Worm (Caenorhabditis elegans): ENCODE measurements around the gene flp-16.

flp-16 gene

DNA sequence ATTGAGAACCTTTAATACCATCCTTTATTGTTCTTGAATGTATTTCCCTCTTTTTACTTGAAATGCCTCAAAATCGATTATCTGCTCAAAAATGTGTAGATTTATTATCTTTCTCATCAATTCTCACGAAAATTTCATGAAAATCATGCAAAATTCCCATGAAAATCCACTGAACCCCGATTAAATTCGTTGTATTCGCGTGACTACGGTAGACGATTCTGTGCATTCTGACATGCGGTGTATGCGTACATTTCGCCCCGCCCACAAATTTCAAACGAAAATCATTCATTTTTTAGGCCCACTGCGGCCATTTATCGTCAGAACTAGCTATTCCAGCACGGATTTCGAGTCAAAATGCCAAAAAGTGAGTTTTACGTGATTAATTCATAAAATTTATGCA is 10.0 kb downstream of the flp-16 start, which contains the start of gene F15D4.5:
F15D4.5 (plus strand) TSS at position 301 of the 400 bp plus-strand sequence.
- no peak for TF ChIP-seq ztf-16 (tag; optimal IDR thresholded peaks at IDR 0.05)
- TF ChIP-seq pat-9 (tag; optimal IDR thresholded peaks at IDR 0.05), result no peak
- no peak for TF ChIP-seq hlh-15 (tag; optimal IDR thresholded peaks at IDR 0.05)
- no peak for TF ChIP-seq hlh-13 (GFP tag; optimal IDR thresholded peaks at IDR 0.05)
- no peak for TF ChIP-seq sdc-2 (tag; optimal IDR thresholded peaks at IDR 0.05)
- no peak for TF ChIP-seq pha-2 (tag; optimal IDR thresholded peaks at IDR 0.05)
- no peak for TF ChIP-seq fkh-6 (tag; optimal IDR thresholded peaks at IDR 0.05)
- no peak for TF ChIP-seq syd-9 (tag; optimal IDR thresholded peaks at IDR 0.05)

DNA sequence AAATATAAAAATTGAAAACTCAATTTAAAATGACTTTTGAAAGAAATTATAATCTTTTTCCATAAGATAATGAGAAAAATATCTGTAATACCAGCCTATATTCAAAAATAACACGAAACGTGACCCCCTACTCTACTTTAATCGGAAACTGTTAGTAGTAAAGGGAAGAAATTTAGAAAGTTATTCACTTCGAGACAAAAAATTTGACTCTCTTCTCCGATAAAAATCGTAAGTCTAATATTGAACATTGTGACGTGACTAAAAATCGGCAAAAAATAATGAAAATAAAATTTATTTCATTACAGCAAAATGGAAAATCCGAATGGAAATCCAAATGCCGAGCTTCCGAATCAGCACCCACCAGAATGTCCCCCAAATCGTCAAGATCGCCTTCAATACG is 13.8 kb downstream of the flp-16 start, which contains the start of gene F15D4.6:
F15D4.6 (plus strand) TSS at position 301 of the 400 bp plus-strand sequence.
- TF ChIP-seq syd-9 (tag; optimal IDR thresholded peaks at IDR 0.05) (no peak), unc-3 (GFP tag; conservative IDR thresholded peaks at IDR 0.05) (no peak), unc-3 (tag; optimal IDR thresholded peaks at IDR 0.05) (no peak), nhr-232 (tag; optimal IDR thresholded peaks at IDR 0.05) (no peak), ceh-24 (tag; optimal IDR thresholded peaks at IDR 0.05) (no peak), C08G9.2 (tag; optimal IDR thresholded peaks at IDR 0.05) (no peak), fax-1 (tag; optimal IDR thresholded peaks at IDR 0.05) (no peak)

DNA sequence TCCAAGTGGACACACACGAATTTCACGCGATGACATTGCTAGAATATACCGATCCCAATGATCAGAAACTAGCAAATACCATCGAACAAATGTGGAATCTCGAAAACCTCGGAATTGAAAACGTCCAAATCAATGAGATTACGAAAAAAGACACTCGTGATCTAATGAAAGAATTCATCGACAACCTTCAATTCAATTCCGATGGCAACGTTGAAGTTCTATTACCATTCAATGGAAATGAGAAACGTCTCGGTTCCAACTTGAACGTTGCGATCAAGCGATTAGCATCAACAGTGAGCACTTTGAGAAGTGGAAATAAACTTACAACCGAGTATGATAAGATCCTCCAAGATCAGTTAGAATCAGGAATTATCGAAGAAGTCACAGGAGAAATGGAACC is 20.2 kb downstream of the flp-16 start:
- TF ChIP-seq eyg-1 (tag; optimal IDR thresholded peaks at IDR 0.05) (no peak), sox-4 (tag; optimal IDR thresholded peaks at IDR 0.05) (no peak), C38D4.7 (GFP tag; optimal IDR thresholded peaks at IDR 0.05) (no peak), T23F11.4 (GFP tag; optimal IDR thresholded peaks at IDR 0.05) (no peak), lim-6 (tag; optimal IDR thresholded peaks at IDR 0.05) (no peak), pros-1 (tag; optimal IDR thresholded peaks at IDR 0.05) (no peak), nfya-1 (tag; optimal IDR thresholded peaks at IDR 0.05) (no peak), K09A11.1 (tag; optimal IDR thresholded peaks at IDR 0.05; ENCODE audit: insufficient read depth) (no peak), unc-42 (tag; optimal IDR thresholded peaks at IDR 0.05) (no peak), hlh-30 (tag; optimal IDR thresholded peaks at IDR 0.05; ENCODE audit: insufficient read depth) (no peak), zip-5 (tag; optimal IDR thresholded peaks at IDR 0.05) (no peak), pat-9 (tag; optimal IDR thresholded peaks at IDR 0.05) (no peak), unc-86 (tag; optimal IDR thresholded peaks at IDR 0.05) (no peak), dmd-4 (tag; optimal IDR thresholded peaks at IDR 0.05; ENCODE audit: borderline replicate concordance) (no peak), ceh-9 (tag; optimal IDR thresholded peaks at IDR 0.05) (no peak), ets-4 (tag; optimal IDR thresholded peaks at IDR 0.05) (no peak), K02D7.2 (tag; optimal IDR thresholded peaks at IDR 0.05) (no peak), elt-4 (tag; optimal IDR thresholded peaks at IDR 0.05) (no peak)

DNA sequence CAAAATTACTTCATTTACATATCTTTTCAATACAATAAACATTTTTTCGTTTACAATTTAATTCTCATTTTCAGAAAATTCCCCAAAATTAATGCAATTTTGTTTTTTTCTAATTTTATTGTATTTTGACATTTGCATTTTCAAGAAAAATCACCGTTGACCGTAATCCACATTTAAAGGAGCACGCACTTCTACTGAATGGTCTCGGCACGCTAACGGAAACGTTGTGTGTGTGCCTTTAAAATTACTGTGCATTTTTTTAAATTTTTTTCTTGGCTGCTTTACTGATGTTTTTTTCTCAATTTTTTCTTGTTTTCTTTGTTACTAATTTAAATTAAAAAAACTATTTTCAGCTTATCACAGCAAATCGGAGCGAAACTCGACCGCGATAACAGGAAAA is 25.4 kb downstream of the flp-16 start:
- TF ChIP-seq syd-9 (tag; optimal IDR thresholded peaks at IDR 0.05) (no peak), ceh-24 (tag; optimal IDR thresholded peaks at IDR 0.05) (no peak), fkh-10 (GFP tag; optimal IDR thresholded peaks at IDR 0.05) (no peak), nhr-11 (tag; optimal IDR thresholded peaks at IDR 0.05) (no peak), npax-4 (tag; optimal IDR thresholded peaks at IDR 0.05) (no peak), fax-1 (tag; optimal IDR thresholded peaks at IDR 0.05) (no peak), C08G9.2 (tag; optimal IDR thresholded peaks at IDR 0.05) (no peak), pha-2 (tag; optimal IDR thresholded peaks at IDR 0.05) (no peak), nhr-232 (tag; optimal IDR thresholded peaks at IDR 0.05) (no peak), nfya-1 (tag; optimal IDR thresholded peaks at IDR 0.05) (no peak), ztf-16 (tag; optimal IDR thresholded peaks at IDR 0.05) (no peak), sox-2 (GFP tag; IDR thresholded peaks at IDR 0.05) (no peak), pat-9 (tag; optimal IDR thresholded peaks at IDR 0.05) (no peak)

DNA sequence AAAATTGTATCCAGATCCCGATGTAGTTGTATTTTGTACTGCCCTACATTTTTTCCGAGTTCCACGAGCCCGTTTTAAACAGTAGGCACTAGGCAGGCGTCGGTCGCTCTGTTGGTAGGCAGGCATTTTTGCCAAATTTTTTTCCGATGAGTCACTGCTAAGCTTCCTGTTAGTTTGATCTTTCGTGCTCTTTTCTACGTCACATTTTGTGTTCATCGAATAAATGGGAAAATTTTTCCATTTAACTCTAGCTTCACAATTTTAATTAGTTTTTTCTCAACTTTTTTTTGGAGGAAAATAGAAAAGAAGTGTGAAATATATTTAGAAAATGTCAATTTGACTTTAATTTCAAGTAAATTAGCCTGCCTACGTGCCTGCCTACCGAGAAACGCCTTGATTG is 32.2 kb downstream of the flp-16 start:
- TF ChIP-seq hlh-6 (tag; optimal IDR thresholded peaks at IDR 0.05), result no peak
- TF ChIP-seq elt-4 (tag; optimal IDR thresholded peaks at IDR 0.05), result no peak
- TF ChIP-seq Y22D7AL.16 (tag; optimal IDR thresholded peaks at IDR 0.05), result no peak
- no peak for TF ChIP-seq madf-2 (tag; optimal IDR thresholded peaks at IDR 0.05)
- TF ChIP-seq odd-2 (tag; optimal IDR thresholded peaks at IDR 0.05), result no peak
- TF ChIP-seq unc-42 (tag; optimal IDR thresholded peaks at IDR 0.05), result no peak
- no peak for TF ChIP-seq K09A11.1 (tag; optimal IDR thresholded peaks at IDR 0.05; ENCODE audit: insufficient read depth)
- TF ChIP-seq fkh-6 (tag; optimal IDR thresholded peaks at IDR 0.05), result no peak
- TF ChIP-seq ceh-2 (tag; optimal IDR thresholded peaks at IDR 0.05), result no peak
- no peak for TF ChIP-seq pat-9 (tag; optimal IDR thresholded peaks at IDR 0.05)
- TF ChIP-seq ceh-14 (tag; optimal IDR thresholded peaks at IDR 0.05), result no peak
- no peak for TF ChIP-seq tbx-7 (tag; optimal IDR thresholded peaks at IDR 0.05)
- no peak for TF ChIP-seq npax-4 (tag; optimal IDR thresholded peaks at IDR 0.05)
- TF ChIP-seq nhr-11 (tag; optimal IDR thresholded peaks at IDR 0.05), result no peak
- no peak for TF ChIP-seq C08G9.2 (tag; optimal IDR thresholded peaks at IDR 0.05)
- TF ChIP-seq ttx-3 (tag; optimal IDR thresholded peaks at IDR 0.05), result no peak
- TF ChIP-seq pag-3 (tag; optimal IDR thresholded peaks at IDR 0.05; ENCODE audit: borderline replicate concordance), result no peak
- no peak for TF ChIP-seq pha-4 (tag; optimal IDR thresholded peaks at IDR 0.05)
